Worm (Caenorhabditis elegans): ENCODE data around the gene ZK930.7.

- no peak for TF ChIP-seq jun-1 (tag; optimal IDR thresholded peaks at IDR 0.05)
- TF ChIP-seq alr-1 (tag; optimal IDR thresholded peaks at IDR 0.05; ENCODE audit: borderline replicate concordance) = no peak
- no peak for TF ChIP-seq skn-1 (tag; optimal IDR thresholded peaks at IDR 0.05)
- TF ChIP-seq zip-4 (GFP tag; optimal IDR thresholded peaks at IDR 0.05) = no peak
Observed at ce11 chrII:11901110-11901509, 13.3 kb upstream of the ZK930.7 start, which contains the start of gene vab-23.

All from whole organism, L1 larva.